Fruit fly (Drosophila melanogaster) whole organism, adult: ENCODE measurements around the gene Scsalpha2.

Experiments used
- CG14711 ChIP-seq: fragments of 200-800 bp; sonication (Bioruptor generic); optimal IDR thresholded peaks from 2 replicates; lab custom pipeline; 2018; ENCODE audit warnings: missing biosample characterization, mild to moderate bottlenecking, missing genetic modification characterization, moderate library complexity
- CG1620 ChIP-seq: fragments of 200-800 bp; sonication (Bioruptor generic); optimal IDR thresholded peaks from 2 replicates; lab custom pipeline; 2016; ENCODE audit warnings: missing biosample characterization, missing genetic modification characterization
- Clk ChIP-seq: fragments of 200-800 bp; sonication (Bioruptor generic); optimal IDR thresholded peaks from 2 replicates; lab custom pipeline; 2017; ENCODE audit warnings: missing biosample characterization, missing genetic modification characterization
- bab1 ChIP-seq: fragments of 200-800 bp; sonication (Bioruptor generic); optimal IDR thresholded peaks from 3 replicates; lab custom pipeline; 2019; ENCODE audit warnings: missing biosample characterization, mild to moderate bottlenecking, missing genetic modification characterization, moderate library complexity
- kay ChIP-seq: fragments of 200-800 bp; sonication (Bioruptor generic); peaks from one replicate; lab custom pipeline; 2016; ENCODE audit warnings: missing biosample characterization, missing genetic modification characterization, borderline replicate concordance
- tj ChIP-seq: fragments of 200-800 bp; sonication (Bioruptor generic); optimal IDR thresholded peaks from 3 replicates; lab custom pipeline; 2017; ENCODE audit warnings: missing biosample characterization, mild to moderate bottlenecking, missing genetic modification characterization, moderate library complexity

dm6 chr3R:19461218-19461526, 1.7 kb downstream of the Scsalpha2 start:
- TF ChIP-seq Clk (GFP tag; lab: Kevin White, UChicago): no peak
- TF ChIP-seq tj (GFP tag; lab: Kevin White, UChicago): no peak
- TF ChIP-seq CG1620 (GFP tag; lab: Kevin White, UChicago): no peak
- TF ChIP-seq bab1 (GFP tag; lab: Kevin White, UChicago): no peak
- no peak for TF ChIP-seq CG14711 (tag; lab: Kevin White, UChicago)
- TF ChIP-seq kay (GFP tag; lab: Kevin White, UChicago): no peak
